Worm (Caenorhabditis elegans) whole organism, L1 larva: ENCODE results near the gene srw-2.

Source experiments
- C04F5.9 ChIP-seq: sonication (generic microtip); optimal IDR thresholded peaks from 2 replicates; lab custom pipeline; 2016; ENCODE audit warnings: missing genetic modification characterization, missing compliant biosample characterization
- aly-2 ChIP-seq: fragments of 150-350 bp; optimal IDR thresholded peaks from 2 replicates; lab custom pipeline; 2014; ENCODE audit warnings: missing biosample characterization, missing genetic modification characterization
- ceh-82 ChIP-seq, 3 experiments: fragments of 150-350 bp in 1 of 3; sonication (generic microtip) in 2 of 3; optimal IDR thresholded peaks; 2 replicates each; lab custom pipeline; 2014 to 2017; ENCODE audit warnings: missing biosample characterization in 3 of 3, missing genetic modification characterization in 3 of 3
- lin-39 ChIP-seq: fragments of 150-350 bp; optimal IDR thresholded peaks from 2 replicates; lab custom pipeline; 2014; ENCODE audit warnings: missing biosample characterization, missing genetic modification reagents, missing genetic modification characterization
- mdl-1 ChIP-seq, 2 experiments: fragments of 150-350 bp; optimal IDR thresholded peaks; 2 replicates each; lab custom pipeline; 2014 to 2017; ENCODE audit warnings: missing biosample characterization in 2 of 2, missing genetic modification characterization in 2 of 2, inconsistent platforms in 1 of 2
- rnt-1 ChIP-seq: sonication (generic microtip); optimal IDR thresholded peaks from 2 replicates; lab custom pipeline; 2016; ENCODE audit warnings: mild to moderate bottlenecking, missing genetic modification characterization, moderate library complexity, missing compliant biosample characterization
- snpc-4 ChIP-seq: fragments of 150-350 bp; optimal IDR thresholded peaks from 2 replicates; lab custom pipeline; 2014; ENCODE audit warnings: missing biosample characterization, missing genetic modification characterization

DNA sequence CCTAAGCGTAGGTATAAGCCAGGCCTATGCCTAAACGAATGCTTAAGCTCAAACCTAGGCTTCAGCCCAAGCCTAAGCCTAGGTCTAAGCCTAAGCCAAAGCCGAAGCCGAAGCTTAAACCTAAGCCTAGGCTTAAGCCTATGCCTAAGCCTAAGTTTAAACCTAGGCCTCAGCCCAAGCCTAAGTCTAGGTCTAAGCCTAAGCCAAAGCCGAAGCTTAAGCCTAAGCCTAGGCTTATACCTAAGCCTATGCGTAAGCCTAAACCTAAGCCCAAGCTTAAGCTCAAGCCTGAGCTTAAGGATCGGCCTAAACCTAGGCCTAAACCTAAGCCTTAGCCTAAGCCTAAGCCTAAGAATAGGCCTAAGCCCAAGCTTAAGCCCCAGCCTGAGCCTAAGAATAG lies 4.7 kb upstream of the srw-2 start:
- TF ChIP-seq lin-39 (no peak), mdl-1 (tag; optimal IDR thresholded peaks at IDR 0.05; lab: Kevin White, UChicago) (no peak), C04F5.9 (tag; lab: Kevin White, UChicago) (no peak), rnt-1 (tag; lab: Kevin White, UChicago) (no peak), snpc-4 (tag; lab: Kevin White, UChicago) (no peak), ceh-82 (tag; optimal IDR thresholded peaks at IDR 0.05; lab: Kevin White, UChicago) (no peak), aly-2 (tag; lab: Kevin White, UChicago) (no peak)
